Worm (Caenorhabditis elegans) whole organism, L4 larva: ENCODE measurements around the gene aqp-5.

Experiments used
- D1046.2 ChIP-seq: fragments of 200-800 bp; sonication (Bioruptor generic); IDR thresholded peaks from 2 replicates; pipeline ENCODE4 v1.3.6; 2022; ENCODE audit warnings: missing genetic modification characterization, missing compliant biosample characterization
- R02D3.7 ChIP-seq: fragments of 150-350 bp; sonication (generic microtip); optimal IDR thresholded peaks from 3 replicates; lab custom pipeline; 2014; ENCODE audit warnings: missing biosample characterization, missing genetic modification characterization
- T20F7.1 ChIP-seq: fragments of 200-800 bp; sonication (Bioruptor generic); optimal IDR thresholded peaks from 2 replicates; lab custom pipeline; 2018; ENCODE audit warnings: mild to moderate bottlenecking, missing genetic modification characterization, missing compliant biosample characterization
- T26A8.4 ChIP-seq: fragments of 200-800 bp; sonication (Bioruptor generic); IDR thresholded peaks from 2 replicates; pipeline ENCODE4 v1.3.6; 2022; ENCODE audit warnings: missing genetic modification characterization, missing compliant biosample characterization
- Y5F2A.4 ChIP-seq: fragments of 200-800 bp; sonication (Bioruptor generic); optimal IDR thresholded peaks from 2 replicates; lab custom pipeline; 2018; ENCODE audit warnings: mild to moderate bottlenecking, missing genetic modification characterization, missing compliant biosample characterization
- Y75B8A.6 ChIP-seq: fragments of 200-800 bp; sonication (Bioruptor generic); IDR thresholded peaks from 2 replicates; pipeline ENCODE4 v1.3.6; 2022; ENCODE audit warnings: missing genetic modification reagents, missing genetic modification characterization, missing compliant biosample characterization
- aha-1 ChIP-seq: fragments of 150-350 bp; peaks from one replicate; lab custom pipeline; 2014; ENCODE audit warnings: missing biosample characterization, missing genetic modification characterization
- ceh-32 ChIP-seq: sonication (generic microtip); optimal IDR thresholded peaks from 2 replicates; lab custom pipeline; 2016; ENCODE audit warnings: mild to moderate bottlenecking, missing genetic modification characterization, missing compliant biosample characterization; ENCODE audit not compliant: poor library complexity
- cey-2 ChIP-seq: sonication (generic microtip); optimal IDR thresholded peaks from 3 replicates; lab custom pipeline; 2017; ENCODE audit warnings: missing genetic modification characterization, mild to moderate bottlenecking, missing compliant biosample characterization, antibody characterized with exemption, borderline replicate concordance; ENCODE audit not compliant: insufficient read depth
- daf-16 ChIP-seq, 3 experiments: sonication (generic microtip); optimal IDR thresholded peaks; 2 replicates each; lab custom pipeline; 2016 to 2017; ENCODE audit warnings: missing genetic modification characterization in 3 of 3, missing genetic modification reagents in 3 of 3, mild to moderate bottlenecking in 2 of 3, missing compliant biosample characterization in 2 of 3, missing biosample characterization in 1 of 3, moderate library complexity in 1 of 3
- daf-8 ChIP-seq: fragments of 200-800 bp; sonication (Bioruptor generic); IDR thresholded peaks from 2 replicates; pipeline ENCODE4 v1.3.6; 2022; ENCODE audit warnings: missing genetic modification characterization, missing compliant biosample characterization
- dpl-1 ChIP-seq: fragments of 150-350 bp; optimal IDR thresholded peaks from 2 replicates; lab custom pipeline; 2014; ENCODE audit warnings: missing biosample characterization, missing genetic modification reagents, missing genetic modification characterization
- duxl-1 ChIP-seq: sonication (generic microtip); optimal IDR thresholded peaks from 2 replicates; lab custom pipeline; 2016; ENCODE audit warnings: mild to moderate bottlenecking, missing genetic modification characterization, moderate library complexity, missing compliant biosample characterization; ENCODE audit not compliant: poor library complexity
- hif-1 ChIP-seq, 2 experiments: sonication (generic microtip); optimal IDR thresholded peaks; 2 replicates each; lab custom pipeline; 2016 to 2017; ENCODE audit warnings: missing compliant biosample characterization in 2 of 2, missing genetic modification characterization in 2 of 2, missing genetic modification reagents in 2 of 2, missing genotype in 2 of 2, mild to moderate bottlenecking in 1 of 2
- hlh-11 ChIP-seq: fragments of 200-800 bp; sonication (Bioruptor generic); optimal IDR thresholded peaks from 2 replicates; lab custom pipeline; 2018; ENCODE audit warnings: mild to moderate bottlenecking, missing genetic modification characterization, missing compliant biosample characterization
- hlh-30 ChIP-seq: sonication (generic microtip); optimal IDR thresholded peaks from 2 replicates; lab custom pipeline; 2017; ENCODE audit warnings: antibody characterized with exemption, mild to moderate bottlenecking, missing genetic modification characterization, missing compliant biosample characterization; ENCODE audit not compliant: insufficient read depth
- lin-38 ChIP-seq: fragments of 200-800 bp; sonication (Bioruptor generic); IDR thresholded peaks from 2 replicates; pipeline ENCODE4 v1.3.6; 2022; ENCODE audit warnings: missing genetic modification reagents, missing genetic modification characterization, missing compliant biosample characterization
- lin-39 ChIP-seq: fragments of 150-350 bp; optimal IDR thresholded peaks from 2 replicates; lab custom pipeline; 2014; ENCODE audit warnings: missing biosample characterization, missing genetic modification reagents, missing genetic modification characterization
- lsy-2 ChIP-seq, 2 experiments: fragments of 150-350 bp in 1 of 2; sonication (generic microtip) in 1 of 2; optimal IDR thresholded peaks; 2 replicates each; lab custom pipeline; 2014 to 2017; ENCODE audit warnings: missing biosample characterization in 2 of 2, missing genetic modification characterization in 2 of 2
- madf-5 ChIP-seq, 2 experiments: fragments of 200-800 bp; sonication (Bioruptor generic); IDR thresholded peaks; 2 replicates each; pipeline ENCODE4 v1.3.6; 2022; ENCODE audit warnings: missing compliant biosample characterization in 2 of 2, missing genetic modification characterization in 2 of 2
- mdl-1 ChIP-seq, 2 experiments: fragments of 150-350 bp in 1 of 2; sonication (generic microtip) in 1 of 2; optimal IDR thresholded peaks; 2 replicates each; lab custom pipeline; 2014 to 2017; ENCODE audit warnings: missing biosample characterization in 2 of 2, missing genetic modification characterization in 2 of 2
- nhr-11 ChIP-seq: fragments of 150-350 bp; optimal IDR thresholded peaks from 2 replicates; lab custom pipeline; 2014; ENCODE audit warnings: missing biosample characterization, missing genetic modification characterization
- nhr-237 ChIP-seq: sonication (generic microtip); optimal IDR thresholded peaks from 2 replicates; lab custom pipeline; 2017; ENCODE audit warnings: missing biosample characterization, missing genetic modification characterization
- nhr-28 ChIP-seq: fragments of 150-350 bp; optimal IDR thresholded peaks from 2 replicates; lab custom pipeline; 2014; ENCODE audit warnings: missing biosample characterization, missing genetic modification characterization
- nhr-48 ChIP-seq: sonication (generic microtip); optimal IDR thresholded peaks from 2 replicates; lab custom pipeline; 2016; ENCODE audit warnings: mild to moderate bottlenecking, missing genetic modification characterization, missing compliant biosample characterization
- nhr-76 ChIP-seq: fragments of 150-350 bp; optimal IDR thresholded peaks from 2 replicates; lab custom pipeline; 2014; ENCODE audit warnings: missing biosample characterization, missing genetic modification characterization
- pha-4 ChIP-seq, 2 experiments: fragments of 150-350 bp in 1 of 2; fragments of 200-800 bp in 1 of 2; sonication (Bioruptor generic) in 1 of 2; IDR thresholded peaks in 1 of 2; optimal IDR thresholded peaks in 1 of 2; 2 replicates each; pipeline versions ENCODE4 v1.3.6 to Lab custom; 2014 to 2022; ENCODE audit warnings: missing genetic modification characterization in 2 of 2, missing genetic modification reagents in 2 of 2, missing biosample characterization in 1 of 2, missing compliant biosample characterization in 1 of 2
- sdz-12 ChIP-seq: fragments of 200-800 bp; sonication (Bioruptor generic); optimal IDR thresholded peaks from 2 replicates; lab custom pipeline; 2018; ENCODE audit warnings: mild to moderate bottlenecking, missing genetic modification characterization, missing compliant biosample characterization
- snpc-1.2 ChIP-seq: fragments of 200-800 bp; sonication (Bioruptor generic); IDR thresholded peaks from 2 replicates; pipeline ENCODE4 v1.3.6; 2022; ENCODE audit warnings: missing genetic modification reagents, missing genetic modification characterization, missing compliant biosample characterization
- unc-62 ChIP-seq, 3 experiments: fragments of 150-350 bp in 1 of 3; sonication (generic microtip); optimal IDR thresholded peaks in 2 of 3; peaks in 1 of 3; 1 replicate in 1 of 3; 2 replicates in 2 of 3; lab custom pipeline; 2014 to 2017; ENCODE audit warnings: missing biosample characterization in 3 of 3, missing genetic modification characterization in 3 of 3, missing genetic modification reagents in 3 of 3, missing genotype in 1 of 3
- vab-7 ChIP-seq: fragments of 200-800 bp; sonication (Bioruptor generic); IDR thresholded peaks from 2 replicates; pipeline ENCODE4 v1.3.6; 2022; ENCODE audit warnings: missing genetic modification reagents, missing genetic modification characterization, missing compliant biosample characterization
- zfp-2 ChIP-seq: sonication (generic microtip); optimal IDR thresholded peaks from 2 replicates; lab custom pipeline; 2016; ENCODE audit warnings: mild to moderate bottlenecking, missing genetic modification characterization, missing compliant biosample characterization

aqp-5 gene

ce11 chrV:10456801-10457200, 34.7 kb upstream of the aqp-5 start:
- TF ChIP-seq snpc-1.2 (GFP tag; lab: Robert Waterston, UW) = 0 out of 2 replicates have a peak, but pooled peaks have one; percentile 46

ce11 chrV:10457247-10457646, 34.3 kb upstream of the aqp-5 start, which contains the start of gene F22E12.1:
TSS of gene F22E12.1 (minus strand) at chrV:10457347.
- TF ChIP-seq T26A8.4 (no peak), nhr-28 (tag; lab: Kevin White, UChicago) (no peak), duxl-1 (tag; lab: Kevin White, UChicago) (no peak), nhr-11 (tag; lab: Kevin White, UChicago) (no peak), pha-4 (GFP tag; IDR thresholded peaks at IDR 0.05; lab: Robert Waterston, UW) (no peak), pha-4 (tag; optimal IDR thresholded peaks at IDR 0.05; lab: Kevin White, UChicago) (no peak), Y75B8A.6 (GFP tag; lab: Robert Waterston, UW) (no peak), hif-1 (tag; optimal IDR thresholded peaks at IDR 0.05; lab: Kevin White, UChicago) (no peak), lin-38 (no peak), D1046.2 (GFP tag; lab: Robert Waterston, UW) (no peak), nhr-76 (tag; lab: Kevin White, UChicago) (no peak), unc-62 (GFP tag; optimal IDR thresholded peaks at IDR 0.05 in 1 of 2; lab: Kevin White, UChicago) (no peak), unc-62 (tag; optimal IDR thresholded peaks at IDR 0.05; lab: Kevin White, UChicago) (no peak), daf-8 (GFP tag; lab: Robert Waterston, UW) (no peak)

ce11 chrV:10460685-10461084, 30.9 kb upstream of the aqp-5 start:
- TF ChIP-seq nhr-28 (tag; lab: Kevin White, UChicago) (peak; percentile 4), dpl-1 (no peak), unc-62 (GFP tag; optimal IDR thresholded peaks at IDR 0.05 in 1 of 2; lab: Kevin White, UChicago) (peak in 1 of 2 experiments; percentile 82), unc-62 (tag; optimal IDR thresholded peaks at IDR 0.05; lab: Kevin White, UChicago) (no peak)

- TF ChIP-seq unc-62 (GFP tag; optimal IDR thresholded peaks at IDR 0.05 in 1 of 2; lab: Kevin White, UChicago) (peak in 1 of 2 experiments; percentile 94), unc-62 (tag; optimal IDR thresholded peaks at IDR 0.05; lab: Kevin White, UChicago) (no peak), pha-4 (GFP tag; IDR thresholded peaks at IDR 0.05; lab: Robert Waterston, UW) (no peak), pha-4 (tag; optimal IDR thresholded peaks at IDR 0.05; lab: Kevin White, UChicago) (no peak)
Measured at ce11 chrV:10462066-10462465, 29.5 kb upstream of the aqp-5 start, which contains the start of gene chw-1. TSS of gene chw-1 (plus strand) at chrV:10462282.

- TF ChIP-seq T20F7.1 (GFP tag; lab: Kevin White, UChicago) (no peak), nhr-237 (tag; lab: Kevin White, UChicago) (no peak), lin-39 (no peak), ceh-32 (tag; lab: Kevin White, UChicago) (no peak), madf-5 (GFP tag; IDR thresholded peaks at IDR 0.05; lab: Robert Waterston, UW) (no peak), vab-7 (GFP tag; lab: Robert Waterston, UW) (no peak), Y5F2A.4 (GFP tag; lab: Kevin White, UChicago) (no peak), zfp-2 (no peak), sdz-12 (no peak)
Measured at ce11 chrV:10463276-10463675, 28.3 kb upstream of the aqp-5 start, which contains the start of gene F22E12.3. TSS of gene F22E12.3 (minus strand) at chrV:10463376.

- TF ChIP-seq aha-1 (tag; lab: Kevin White, UChicago) (peak; percentile 27), R02D3.7 (no peak)
Measured at ce11 chrV:10464160-10464559, 27.4 kb upstream of the aqp-5 start.

ce11 chrV:10464746-10465145, 26.8 kb upstream of the aqp-5 start:
- TF ChIP-seq dpl-1 (no peak), mdl-1 (tag; optimal IDR thresholded peaks at IDR 0.05; lab: Kevin White, UChicago) (peak in 1 of 2 experiments; percentile 9), nhr-48 (tag; lab: Kevin White, UChicago) (no peak), hlh-11 (no peak), lsy-2 (tag; optimal IDR thresholded peaks at IDR 0.05; lab: Kevin White, UChicago) (peak in 1 of 2 experiments; percentile 21), aha-1 (tag; lab: Kevin White, UChicago) (peak; percentile 86), cey-2 (tag; lab: Kevin White, UChicago) (no peak), daf-16 (GFP tag; optimal IDR thresholded peaks at IDR 0.05; lab: Kevin White, UChicago) (peak in 1 of 2 experiments; percentile 1), daf-16 (tag; optimal IDR thresholded peaks at IDR 0.05; lab: Kevin White, UChicago) (no peak), nhr-237 (tag; lab: Kevin White, UChicago) (no peak), nhr-28 (tag; lab: Kevin White, UChicago) (no peak), hlh-30 (tag; lab: Kevin White, UChicago) (peak; percentile 56), hif-1 (tag; optimal IDR thresholded peaks at IDR 0.05; lab: Kevin White, UChicago) (peak in 1 of 2 experiments; percentile 89)
